Worm (Caenorhabditis elegans) whole organism, L3 larva: ENCODE data around the gene pqn-41.

Source experiments
- aly-2 ChIP-seq: fragments of 150-350 bp; optimal IDR thresholded peaks from 2 replicates; lab custom pipeline; 2014; ENCODE audit warnings: missing biosample characterization, missing genetic modification characterization
- ama-1 ChIP-seq: fragments of 150-350 bp; optimal IDR thresholded peaks from 2 replicates; lab custom pipeline; 2018
- ceh-82 ChIP-seq: fragments of 150-350 bp; optimal IDR thresholded peaks from 2 replicates; lab custom pipeline; 2014; ENCODE audit warnings: missing biosample characterization, missing genetic modification characterization
- daf-12 ChIP-seq: fragments of 150-350 bp; optimal IDR thresholded peaks from 2 replicates; lab custom pipeline; 2014; ENCODE audit warnings: missing biosample characterization, missing genetic modification reagents, missing genetic modification characterization
- lin-39 ChIP-seq: fragments of 150-350 bp; optimal IDR thresholded peaks from 2 replicates; lab custom pipeline; 2018; ENCODE audit warnings: missing biosample characterization, missing genetic modification reagents, missing genetic modification characterization
- nhr-23 ChIP-seq: fragments of 150-350 bp; optimal IDR thresholded peaks from 2 replicates; lab custom pipeline; 2014; ENCODE audit warnings: missing biosample characterization, missing genetic modification reagents, missing genetic modification characterization
- nhr-237 ChIP-seq: fragments of 150-350 bp; optimal IDR thresholded peaks from 2 replicates; lab custom pipeline; 2014; ENCODE audit warnings: missing biosample characterization, missing genetic modification characterization
- nhr-76 ChIP-seq: fragments of 150-350 bp; sonication (generic microtip); optimal IDR thresholded peaks from 5 replicates; lab custom pipeline; 2014; ENCODE audit warnings: missing biosample characterization, missing genetic modification characterization
- pha-4 ChIP-seq: fragments of 150-350 bp; optimal IDR thresholded peaks from 2 replicates; lab custom pipeline; 2014; ENCODE audit warnings: missing biosample characterization, missing genetic modification reagents, missing genetic modification characterization
- skn-1 ChIP-seq: fragments of 150-350 bp; optimal IDR thresholded peaks from 2 replicates; lab custom pipeline; 2014; ENCODE audit warnings: missing biosample characterization, missing genetic modification characterization

DNA sequence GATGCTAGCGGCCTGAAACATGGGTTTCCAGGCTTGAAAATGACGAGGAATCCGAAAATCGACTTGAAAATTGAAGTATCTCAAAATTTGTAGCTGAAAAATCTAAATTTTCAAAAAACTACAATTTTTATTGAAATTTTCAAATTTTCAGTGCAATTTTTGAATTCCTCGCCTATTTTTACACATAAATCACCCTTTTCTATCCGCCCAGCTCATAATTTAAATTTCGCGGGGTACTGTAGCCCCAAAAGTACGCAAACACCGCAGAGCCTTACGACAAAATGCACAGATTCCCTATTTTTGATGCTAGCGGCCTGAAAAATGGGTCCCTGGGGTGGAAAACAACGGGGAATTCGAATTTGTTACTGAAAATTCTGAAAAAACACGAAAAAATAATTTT lies 25.8 kb downstream of the pqn-41 start:
- TF ChIP-seq daf-12 (tag; lab: Kevin White, UChicago) (no peak), nhr-23 (no peak), nhr-76 (tag; lab: Kevin White, UChicago) (no peak), skn-1 (no peak), nhr-237 (tag; lab: Kevin White, UChicago) (no peak), aly-2 (no peak), pha-4 (tag; lab: Kevin White, UChicago) (no peak), ceh-82 (tag; lab: Kevin White, UChicago) (no peak), lin-39 (tag; lab: Kevin White, UChicago) (no peak), ama-1 (no peak)
